Worm (Caenorhabditis elegans) whole organism, L4 larva: ENCODE measurements around the gene F09A5.2.

Experiments used
- ceh-20 ChIP-seq: fragments of 200-800 bp; sonication (Bioruptor generic); IDR thresholded peaks from 2 replicates; pipeline ENCODE4 v1.3.6; 2022; ENCODE audit warnings: missing genetic modification reagents, missing genetic modification characterization, missing compliant biosample characterization
- pqm-1 ChIP-seq: sonication (generic microtip); optimal IDR thresholded peaks from 2 replicates; lab custom pipeline; 2017; ENCODE audit warnings: missing biosample characterization, missing genetic modification characterization
- unc-62 ChIP-seq, 3 experiments: fragments of 150-350 bp in 1 of 3; sonication (generic microtip); optimal IDR thresholded peaks in 2 of 3; peaks in 1 of 3; 1 replicate in 1 of 3; 2 replicates in 2 of 3; lab custom pipeline; 2014 to 2017; ENCODE audit warnings: missing biosample characterization in 3 of 3, missing genetic modification characterization in 3 of 3, missing genetic modification reagents in 3 of 3, missing genotype in 1 of 3

DNA sequence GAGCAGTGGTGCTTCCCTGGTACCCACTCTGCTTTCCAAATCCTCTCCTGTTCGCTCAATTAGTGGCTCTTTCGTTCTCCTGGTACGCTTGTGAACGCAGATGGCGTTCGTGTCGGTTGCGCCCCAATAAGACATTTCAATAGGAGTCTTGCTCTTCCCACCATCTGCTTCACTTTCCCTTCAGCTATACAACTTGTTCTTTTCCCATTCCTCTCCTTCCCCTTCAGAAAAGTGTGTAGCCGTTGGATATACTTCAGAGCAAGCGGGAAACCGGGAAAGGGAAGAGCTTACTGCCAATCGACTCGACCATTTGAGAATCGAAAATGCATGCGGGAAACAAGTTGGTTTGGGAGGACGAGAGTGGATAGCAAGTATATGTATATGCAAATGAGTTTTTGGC, 8.3 kb downstream of the F09A5.2 start:
- TF ChIP-seq pqm-1 (no peak), unc-62 (GFP tag; optimal IDR thresholded peaks at IDR 0.05 in 1 of 2; lab: Kevin White, UChicago) (no peak), unc-62 (tag; optimal IDR thresholded peaks at IDR 0.05; lab: Kevin White, UChicago) (no peak), ceh-20 (no peak)
